Fruit fly (Drosophila melanogaster): ENCODE measurements around the gene OdsH.

Gene OdsH

DNA sequence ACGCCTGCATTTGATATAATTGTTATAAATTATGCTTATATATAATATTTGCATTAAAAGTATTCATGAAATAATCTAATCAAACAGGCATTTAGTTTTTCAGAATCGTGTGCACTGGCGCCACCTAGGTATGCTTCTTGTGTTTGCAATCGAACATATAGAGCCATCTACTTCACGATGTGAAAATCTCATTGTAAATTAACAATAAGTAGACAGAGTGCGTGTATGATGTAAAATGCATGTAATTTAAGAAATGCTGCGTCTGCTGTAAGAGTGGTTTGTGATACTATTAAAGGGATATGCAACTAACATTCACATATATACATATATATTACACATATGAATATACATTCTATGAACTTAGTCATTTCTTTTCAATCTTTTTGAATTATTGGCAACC, 29.4 kb downstream of the OdsH start (continued):
- no peak for TF ChIP-seq wor (GFP tag; IDR thresholded peaks at IDR 0.05)
- TF ChIP-seq Chrac-16 (GFP tag; optimal IDR thresholded peaks at IDR 0.05), result peak; percentile 27
- peak; percentile 30 for TF ChIP-seq CG3847 (GFP tag; IDR thresholded peaks at IDR 0.05)
- no peak for TF ChIP-seq CG7271 (tag; optimal IDR thresholded peaks at IDR 0.05)
- TF ChIP-seq stwl (tag; optimal IDR thresholded peaks at IDR 0.05), result peak; percentile 31
- TF ChIP-seq Doc3 (GFP tag; IDR thresholded peaks at IDR 0.05; ENCODE audit: partially characterized antibody), result no peak
- TF ChIP-seq lola (GFP tag; optimal IDR thresholded peaks at IDR 0.05), result no peak
- peak; percentile 29 for TF ChIP-seq CG12942 (GFP tag; optimal IDR thresholded peaks at IDR 0.05)
- peak; percentile 33 for TF ChIP-seq sug (tag; optimal IDR thresholded peaks at IDR 0.05)
- peak; percentile 22 for TF ChIP-seq CG4820 (GFP tag; optimal IDR thresholded peaks at IDR 0.05)
- TF ChIP-seq CG11560 (tag; IDR thresholded peaks at IDR 0.05), result peak; percentile 48; the same call in 1 of the 3 replicates
- TF ChIP-seq CG4282 (GFP tag; optimal IDR thresholded peaks at IDR 0.05), result no peak
- no peak for TF ChIP-seq CG18476 (GFP tag; optimal IDR thresholded peaks at IDR 0.05)
- TF ChIP-seq CG31365 (tag; optimal IDR thresholded peaks at IDR 0.05), result peak; percentile 9
- no peak for TF ChIP-seq Hey (tag; optimal IDR thresholded peaks at IDR 0.05)
- no peak for TF ChIP-seq row (GFP tag; IDR thresholded peaks at IDR 0.05)
- TF ChIP-seq dimm (GFP tag; IDR thresholded peaks at IDR 0.05), result no peak
- peak; percentile 31 for TF ChIP-seq CG12769 (tag; optimal IDR thresholded peaks at IDR 0.05)
- 0 out of 3 replicates have a peak, but pooled peaks have one; percentile 16 for TF ChIP-seq Aef1 (GFP tag; IDR thresholded peaks at IDR 0.05)
- peak; percentile 23 for TF ChIP-seq cg (GFP tag; optimal IDR thresholded peaks at IDR 0.05)
- TF ChIP-seq Ptx1 (GFP tag; IDR thresholded peaks at IDR 0.05), result peak; percentile 48; the same call in 1 of the 2 replicates
- no peak for TF ChIP-seq Xrp1 (GFP tag; IDR thresholded peaks at IDR 0.05)
- peak; percentile 56 for TF ChIP-seq Bgb (GFP tag; IDR thresholded peaks at IDR 0.05; ENCODE audit: partially characterized antibody)
- no peak for TF ChIP-seq BtbVII (GFP tag; optimal IDR thresholded peaks at IDR 0.05)
- no peak for TF ChIP-seq CG4854 (GFP tag; optimal IDR thresholded peaks at IDR 0.05)
- no peak for TF ChIP-seq Nf-YA (GFP tag; IDR thresholded peaks at IDR 0.05)
- TF ChIP-seq insv (GFP tag; optimal IDR thresholded peaks at IDR 0.05), result peak in 1 of 2 experiments; percentile 59
- peak; percentile 24 for TF ChIP-seq phol (tag; optimal IDR thresholded peaks at IDR 0.05)
- no peak for TF ChIP-seq CG5180 (GFP tag; optimal IDR thresholded peaks at IDR 0.05)
- peak; percentile 8 for TF ChIP-seq CG8089 (GFP tag; optimal IDR thresholded peaks at IDR 0.05)
- no peak for TF ChIP-seq Hr78 (GFP tag; optimal IDR thresholded peaks at IDR 0.05)
- peak; percentile 19 for TF ChIP-seq Hr3 (GFP tag; optimal IDR thresholded peaks at IDR 0.05)
- peak; percentile 28 for TF ChIP-seq tin (GFP tag; optimal IDR thresholded peaks at IDR 0.05)
- TF ChIP-seq eve (GFP tag; optimal IDR thresholded peaks at IDR 0.05), result no peak
- no peak for TF ChIP-seq YL-1 (GFP tag; optimal IDR thresholded peaks at IDR 0.05)
- no peak; the same call in 1 of the 2 replicates for TF ChIP-seq CG42726 (GFP tag; IDR thresholded peaks at IDR 0.05; ENCODE audit: partially characterized antibody)
- no peak for TF ChIP-seq gsb-n (tag; optimal IDR thresholded peaks at IDR 0.05)
- TF ChIP-seq maf-S (GFP tag; optimal IDR thresholded peaks at IDR 0.05), result no peak
- peak; percentile 0 for TF ChIP-seq dmrt11E (tag; optimal IDR thresholded peaks at IDR 0.05)
- TF ChIP-seq CG8290 (GFP tag; optimal IDR thresholded peaks at IDR 0.05), result peak; percentile 2
- peak in 1 of 2 experiments; percentile 79 for TF ChIP-seq CG8290 (tag; optimal IDR thresholded peaks at IDR 0.05)
- TF ChIP-seq pnt (GFP tag; optimal IDR thresholded peaks at IDR 0.05), result peak; percentile 19
- TF ChIP-seq Dip2 (GFP tag; IDR thresholded peaks at IDR 0.05), result peak; percentile 98
- no peak for TF ChIP-seq CG2116 (GFP tag; optimal IDR thresholded peaks at IDR 0.05)
- no peak for TF ChIP-seq BEAF-32 (GFP tag; optimal IDR thresholded peaks at IDR 0.05)
- peak; percentile 1 for TF ChIP-seq CG7987 (GFP tag; optimal IDR thresholded peaks at IDR 0.05)
- no peak for TF ChIP-seq ro (GFP tag; IDR thresholded peaks at IDR 0.05)
- TF ChIP-seq Neu2 (GFP tag; optimal IDR thresholded peaks at IDR 0.05; ENCODE audit: borderline replicate concordance), result no peak
- TF ChIP-seq Blimp-1 (GFP tag; optimal IDR thresholded peaks at IDR 0.05), result peak; percentile 26
- TF ChIP-seq CG10267 (tag; optimal IDR thresholded peaks at IDR 0.05), result peak; percentile 25
